Fruit fly (Drosophila melanogaster) whole organism, embryonic: Measurements from ENCODE around the gene Pis.

Source experiments
- Bgb ChIP-seq: fragments of 200-800 bp; sonication (Bioruptor generic); IDR thresholded peaks from 2 replicates; pipeline ENCODE4 v1.3.6; 2022; ENCODE audit warnings: missing biosample characterization, missing genetic modification characterization; ENCODE audit not compliant: partially characterized antibody
- CG10267 ChIP-seq: fragments of 200-800 bp; sonication (Bioruptor generic); optimal IDR thresholded peaks from 2 replicates; lab custom pipeline; 2018; ENCODE audit warnings: missing biosample characterization, mild to moderate bottlenecking, missing genetic modification characterization, moderate library complexity
- CG10543 ChIP-seq: fragments of 200-800 bp; sonication (Bioruptor generic); optimal IDR thresholded peaks from 3 replicates; lab custom pipeline; 2017; ENCODE audit warnings: missing biosample characterization, mild to moderate bottlenecking, missing genetic modification characterization, moderate library complexity
- CG11093 ChIP-seq: fragments of 200-800 bp; sonication (Bioruptor generic); IDR thresholded peaks from 3 replicates; pipeline ENCODE4 v1.3.6; 2022; ENCODE audit warnings: missing biosample characterization, missing genetic modification characterization
- CG11696 ChIP-seq: fragments of 200-800 bp; sonication (Bioruptor generic); IDR thresholded peaks from 2 replicates; pipeline ENCODE4 v1.3.6; 2022; ENCODE audit warnings: missing biosample characterization, missing genetic modification characterization
- CG13287 ChIP-seq: fragments of 200-800 bp; sonication (Bioruptor generic); IDR thresholded peaks from 2 replicates; pipeline ENCODE4 v1.3.6; 2022; ENCODE audit warnings: missing biosample characterization, missing genetic modification characterization; ENCODE audit not compliant: partially characterized antibody
- CG1529 ChIP-seq: fragments of 200-800 bp; sonication (Bioruptor generic); optimal IDR thresholded peaks from 3 replicates; lab custom pipeline; 2018; ENCODE audit warnings: missing biosample characterization, missing genetic modification characterization
- CG1647 ChIP-seq: fragments of 200-800 bp; sonication (Bioruptor generic); optimal IDR thresholded peaks from 3 replicates; lab custom pipeline; 2016; ENCODE audit warnings: missing biosample characterization, missing genetic modification characterization
- CG17328 ChIP-seq: fragments of 200-800 bp; sonication (Bioruptor generic); IDR thresholded peaks from 2 replicates; pipeline ENCODE4 v1.3.6; 2022; ENCODE audit warnings: missing biosample characterization, missing genetic modification characterization
- CG17829 ChIP-seq: fragments of 200-800 bp; optimal IDR thresholded peaks from 2 replicates; lab custom pipeline; 2019; ENCODE audit warnings: missing biosample characterization, mild to moderate bottlenecking, missing genetic modification characterization, moderate library complexity
- CG18476 ChIP-seq: fragments of 200-800 bp; sonication (Bioruptor generic); optimal IDR thresholded peaks from 2 replicates; lab custom pipeline; 2016; ENCODE audit warnings: missing biosample characterization, mild to moderate bottlenecking, missing genetic modification characterization
- CG2120 ChIP-seq: fragments of 200-800 bp; sonication (Bioruptor generic); optimal IDR thresholded peaks from 3 replicates; lab custom pipeline; 2016; ENCODE audit warnings: missing biosample characterization, missing genetic modification characterization
- CG31365 ChIP-seq: fragments of 200-800 bp; sonication (Bioruptor generic); optimal IDR thresholded peaks from 2 replicates; lab custom pipeline; 2018; ENCODE audit warnings: missing biosample characterization, mild to moderate bottlenecking, missing genetic modification characterization
- CG4360 ChIP-seq: fragments of 200-800 bp; sonication (Bioruptor generic); IDR thresholded peaks from 2 replicates; pipeline ENCODE4 v1.3.6; 2022; ENCODE audit warnings: missing biosample characterization, missing genetic modification characterization
- CG4404 ChIP-seq: fragments of 200-800 bp; sonication (Bioruptor generic); IDR thresholded peaks from 2 replicates; pipeline ENCODE4 v1.3.6; 2022; ENCODE audit warnings: missing biosample characterization, missing genetic modification characterization
- CG4617 ChIP-seq: fragments of 200-800 bp; sonication (Bioruptor generic); optimal IDR thresholded peaks from 3 replicates; lab custom pipeline; 2016; ENCODE audit warnings: missing biosample characterization, missing genetic modification characterization, borderline replicate concordance
- CG8359 ChIP-seq: fragments of 200-800 bp; sonication (Bioruptor generic); optimal IDR thresholded peaks from 2 replicates; lab custom pipeline; 2017; ENCODE audit warnings: missing biosample characterization, mild to moderate bottlenecking, missing genetic modification characterization, borderline replicate concordance
- CG9215 ChIP-seq: fragments of 200-800 bp; sonication (Bioruptor generic); IDR thresholded peaks from 2 replicates; pipeline ENCODE4 v1.3.6; 2022; ENCODE audit warnings: missing biosample characterization, missing genetic modification characterization
- CG9932 ChIP-seq: fragments of 200-800 bp; sonication (Bioruptor generic); IDR thresholded peaks from 2 replicates; pipeline ENCODE4 v1.3.6; 2022; ENCODE audit warnings: missing biosample characterization, missing genetic modification characterization
- CoRest ChIP-seq: fragments of 200-800 bp; sonication (Bioruptor generic); optimal IDR thresholded peaks from 3 replicates; lab custom pipeline; 2018; ENCODE audit warnings: missing biosample characterization, mild to moderate bottlenecking, missing genetic modification characterization, moderate library complexity
- CrebB ChIP-seq: fragments of 200-800 bp; sonication (Bioruptor generic); optimal IDR thresholded peaks from 3 replicates; lab custom pipeline; 2018; ENCODE audit warnings: missing biosample characterization, mild to moderate bottlenecking, missing genetic modification characterization
- Dip2 ChIP-seq: fragments of 200-800 bp; sonication (Bioruptor generic); IDR thresholded peaks from 2 replicates; pipeline ENCODE4 v1.3.6; 2022; ENCODE audit warnings: missing biosample characterization, missing genetic modification characterization
- Dp ChIP-seq: fragments of 200-800 bp; sonication (Bioruptor generic); optimal IDR thresholded peaks from 2 replicates; lab custom pipeline; 2018; ENCODE audit warnings: missing biosample characterization, mild to moderate bottlenecking, missing genetic modification characterization, moderate library complexity
- GATAe ChIP-seq: fragments of 200-800 bp; sonication (Bioruptor generic); conservative IDR thresholded peaks from 2 replicates; pipeline ENCODE4 v1.3.6; 2022; ENCODE audit warnings: missing biosample characterization, missing genetic modification characterization
- Hmr ChIP-seq: fragments of 200-800 bp; sonication (Bioruptor generic); optimal IDR thresholded peaks from 3 replicates; lab custom pipeline; 2017; ENCODE audit warnings: mild to moderate bottlenecking, missing biosample characterization, missing genetic modification reagents, missing genetic modification characterization
- Hr3 ChIP-seq: fragments of 200-800 bp; sonication (Bioruptor generic); optimal IDR thresholded peaks from 3 replicates; lab custom pipeline; 2016; ENCODE audit warnings: missing biosample characterization, missing genetic modification characterization
- MTF-1 ChIP-seq: fragments of 200-800 bp; sonication (Bioruptor generic); optimal IDR thresholded peaks from 2 replicates; lab custom pipeline; 2018; ENCODE audit warnings: missing biosample characterization, mild to moderate bottlenecking, missing genetic modification characterization, borderline replicate concordance
- Usf ChIP-seq: fragments of 200-800 bp; sonication (Bioruptor generic); optimal IDR thresholded peaks from 2 replicates; lab custom pipeline; 2017; ENCODE audit warnings: missing genotype, missing biosample characterization, missing genetic modification characterization
- bsh ChIP-seq, 2 experiments: fragments of 200-800 bp; sonication (Bioruptor generic); optimal IDR thresholded peaks; 2 replicates each; lab custom pipeline; 2017 to 2018; ENCODE audit warnings: mild to moderate bottlenecking in 2 of 2, missing biosample characterization in 2 of 2, missing genetic modification characterization in 2 of 2, moderate library complexity in 1 of 2
- cwo ChIP-seq: fragments of 200-800 bp; sonication (Bioruptor generic); optimal IDR thresholded peaks from 3 replicates; lab custom pipeline; 2017; ENCODE audit warnings: missing biosample characterization, missing genetic modification characterization, mild to moderate bottlenecking, moderate library complexity, missing genetic modification reagents
- dmrt11E ChIP-seq: fragments of 200-800 bp; sonication (Bioruptor generic); optimal IDR thresholded peaks from 3 replicates; lab custom pipeline; 2018; ENCODE audit warnings: missing biosample characterization, mild to moderate bottlenecking, missing genetic modification characterization, moderate library complexity
- ems ChIP-seq: fragments of 200-800 bp; sonication (Bioruptor generic); optimal IDR thresholded peaks from 3 replicates; lab custom pipeline; 2016; ENCODE audit warnings: missing biosample characterization, missing genetic modification characterization
- ewg ChIP-seq: fragments of 200-800 bp; sonication (Bioruptor generic); optimal IDR thresholded peaks from 3 replicates; lab custom pipeline; 2017; ENCODE audit warnings: mild to moderate bottlenecking, missing biosample characterization, missing genetic modification reagents, missing genetic modification characterization
- fu2 ChIP-seq: fragments of 200-800 bp; sonication (Bioruptor generic); optimal IDR thresholded peaks from 2 replicates; lab custom pipeline; 2016; ENCODE audit warnings: missing biosample characterization, missing genetic modification characterization
- nmo ChIP-seq: fragments of 200-800 bp; sonication (Bioruptor generic); optimal IDR thresholded peaks from 2 replicates; lab custom pipeline; 2018; ENCODE audit warnings: missing biosample characterization, mild to moderate bottlenecking, missing genetic modification characterization, moderate library complexity
- onecut ChIP-seq: fragments of 200-800 bp; sonication (Bioruptor generic); IDR thresholded peaks from 2 replicates; pipeline ENCODE4 v1.3.6; 2022; ENCODE audit warnings: missing biosample characterization, missing genetic modification characterization
- rib ChIP-seq: fragments of 200-800 bp; sonication (Bioruptor generic); IDR thresholded peaks from 2 replicates; pipeline ENCODE4 v1.3.6; 2022; ENCODE audit warnings: missing biosample characterization, missing genetic modification characterization
- sc ChIP-seq, 3 experiments: fragments of >200 bp in 2 of 3; fragments of 200-800 bp in 1 of 3; sonication (Bioruptor generic) in 1 of 3; optimal IDR thresholded peaks; 2 replicates in 2 of 3; 3 replicates in 1 of 3; lab custom pipeline; 2017; ENCODE audit warnings: mild to moderate bottlenecking in 1 of 3, missing biosample characterization in 1 of 3, missing genetic modification characterization in 1 of 3, missing genetic modification reagents in 1 of 3
- sens ChIP-seq: fragments of 200-800 bp; sonication (Bioruptor generic); peaks from one replicate; lab custom pipeline; 2016; ENCODE audit warnings: missing biosample characterization, missing genetic modification characterization
- seq ChIP-seq: fragments of 200-800 bp; sonication (Bioruptor generic); IDR thresholded peaks from 2 replicates; pipeline ENCODE4 v1.3.6; 2022; ENCODE audit warnings: missing biosample characterization, missing genetic modification characterization
- slbo ChIP-seq: fragments of 200-800 bp; sonication (Bioruptor generic); IDR thresholded peaks from 2 replicates; pipeline ENCODE4 v1.3.6; 2022; ENCODE audit warnings: missing biosample characterization, missing genetic modification characterization
- tna ChIP-seq: fragments of 200-800 bp; sonication (Bioruptor generic); IDR thresholded peaks from 2 replicates; pipeline ENCODE4 v1.3.6; 2022; ENCODE audit warnings: missing biosample characterization, missing genetic modification characterization; ENCODE audit not compliant: partially characterized antibody
- trh ChIP-seq: fragments of 200-800 bp; sonication (Bioruptor generic); optimal IDR thresholded peaks from 2 replicates; lab custom pipeline; 2016; ENCODE audit warnings: missing biosample characterization, missing genetic modification characterization
- tx ChIP-seq: fragments of 200-800 bp; sonication (Bioruptor generic); optimal IDR thresholded peaks from 2 replicates; lab custom pipeline; 2016; ENCODE audit warnings: missing biosample characterization, missing genetic modification characterization
- unc-4 ChIP-seq: fragments of 200-800 bp; sonication (Bioruptor generic); IDR thresholded peaks from 2 replicates; pipeline ENCODE4 v1.3.6; 2022; ENCODE audit warnings: missing biosample characterization, missing genetic modification characterization; ENCODE audit not compliant: partially characterized antibody
- zen2 ChIP-seq: fragments of 200-800 bp; sonication (Bioruptor generic); IDR thresholded peaks from 3 replicates; pipeline ENCODE4 v1.3.6; 2022; ENCODE audit warnings: missing biosample characterization, missing genetic modification characterization; ENCODE audit not compliant: partially characterized antibody

The Pis gene

dm6 chrX:15710751-15711179 lies 7.2 kb upstream of the Pis start (continued):
- peak; percentile 3 for TF ChIP-seq Dp (GFP tag; lab: Kevin White, UChicago)

dm6 chrX:15709984-15710750 lies 6.6 kb upstream of the Pis start, which contains the start of the genes CG9281 and CG15601:
Gene CG9281, minus strand, starts transcription at chrX:15710539.
Gene CG15601, plus strand, starts transcription at chrX:15710647.
- TF ChIP-seq Bgb (GFP tag; lab: Robert Waterston, UW), result peak; percentile 29; the same call in 1 of the 2 replicates
- TF ChIP-seq CG8359 (GFP tag; lab: Kevin White, UChicago), result no peak
- TF ChIP-seq CG4617 (GFP tag; lab: Kevin White, UChicago), result peak; percentile 49
- no peak for TF ChIP-seq tna (GFP tag; lab: Robert Waterston, UW)
- TF ChIP-seq CG11696 (GFP tag; lab: Robert Waterston, UW), result no peak
- TF ChIP-seq CG1647, result no peak
- TF ChIP-seq CG2120 (GFP tag; lab: Kevin White, UChicago), result no peak
- no peak for TF ChIP-seq CoRest (tag; lab: Kevin White, UChicago)
- peak; percentile 21 for TF ChIP-seq CG17829 (tag; lab: Kevin White, UChicago)
- peak; percentile 7 for TF ChIP-seq cwo (GFP tag; lab: Kevin White, UChicago)
- TF ChIP-seq unc-4, result 0 out of 2 replicates have a peak, but pooled peaks have one; percentile 9
- TF ChIP-seq slbo (GFP tag; lab: Robert Waterston, UW), result peak; percentile 43
- TF ChIP-seq CG9932, result peak; percentile 33
- peak; percentile 82; the same call in 1 of the 2 replicates for TF ChIP-seq rib
- TF ChIP-seq fu2 (GFP tag; lab: Kevin White, UChicago), result no peak
- no peak for TF ChIP-seq CG1529 (GFP tag; lab: Kevin White, UChicago)
- TF ChIP-seq sens, result no peak
- no peak for TF ChIP-seq CG31365 (tag; lab: Kevin White, UChicago)
- peak; percentile 50 for TF ChIP-seq CG10543 (GFP tag; lab: Kevin White, UChicago)
- no peak for TF ChIP-seq GATAe (GFP tag; lab: Robert Waterston, UW)
- no peak for TF ChIP-seq CG9215
- TF ChIP-seq nmo, result peak; percentile 42
- TF ChIP-seq onecut (GFP tag; lab: Robert Waterston, UW), result peak; percentile 86
- no peak for TF ChIP-seq CG4404
- TF ChIP-seq Dip2, result no peak
- TF ChIP-seq CG10267 (tag; lab: Kevin White, UChicago), result peak; percentile 35
- TF ChIP-seq CG18476 (GFP tag; lab: Kevin White, UChicago), result no peak
- 0 out of 2 replicates have a peak, but pooled peaks have one; percentile 7 for TF ChIP-seq seq (GFP tag; lab: Robert Waterston, UW)
- TF ChIP-seq trh (GFP tag; lab: Kevin White, UChicago), result no peak
- no peak for TF ChIP-seq CrebB (tag; lab: Kevin White, UChicago)
- TF ChIP-seq bsh (GFP tag; optimal IDR thresholded peaks at IDR 0.05; lab: Kevin White, UChicago), result no peak
- no peak for TF ChIP-seq Usf (GFP tag; lab: Kevin White, UChicago)
- TF ChIP-seq Hmr (GFP tag; lab: Kevin White, UChicago), result no peak
- no peak for TF ChIP-seq CG11093 (GFP tag; lab: Robert Waterston, UW)
- TF ChIP-seq CG13287 (GFP tag; lab: Robert Waterston, UW), result peak; percentile 20; the same call in 1 of the 2 replicates
- TF ChIP-seq zen2 (GFP tag; lab: Robert Waterston, UW), result no peak
- TF ChIP-seq ems, result no peak
- no peak for TF ChIP-seq CG17328 (GFP tag; lab: Robert Waterston, UW)
- no peak for TF ChIP-seq dmrt11E
- no peak for TF ChIP-seq ewg (GFP tag; lab: Kevin White, UChicago)
- no peak for TF ChIP-seq tx (GFP tag; lab: Kevin White, UChicago)
- no peak for TF ChIP-seq CG4360 (GFP tag; lab: Robert Waterston, UW)
- peak; percentile 16 for TF ChIP-seq MTF-1
- no peak for TF ChIP-seq Hr3
- no peak for TF ChIP-seq sc (optimal IDR thresholded peaks at IDR 0.05; lab: Kevin White, UChicago)
- TF ChIP-seq sc (GFP tag; optimal IDR thresholded peaks at IDR 0.05; lab: Kevin White, UChicago), result no peak
